Worm (Caenorhabditis elegans) whole organism, L2 larva: Measurements from ENCODE around the gene C06E4.8.

Experiments
- F13H6.1 ChIP-seq: sonication (generic microtip); optimal IDR thresholded peaks from 2 replicates; lab custom pipeline; 2016; ENCODE audit warnings: missing genetic modification characterization, missing compliant biosample characterization
- alr-1 ChIP-seq: fragments of 150-350 bp; optimal IDR thresholded peaks from 2 replicates; lab custom pipeline; 2014; ENCODE audit warnings: missing biosample characterization, missing genetic modification characterization
- aly-2 ChIP-seq: fragments of 150-350 bp; optimal IDR thresholded peaks from 2 replicates; lab custom pipeline; 2014; ENCODE audit warnings: missing biosample characterization, missing genetic modification characterization
- ama-1 ChIP-seq: fragments of 150-350 bp; optimal IDR thresholded peaks from 2 replicates; lab custom pipeline; 2018; ENCODE audit warnings: inconsistent platforms
- elt-1 ChIP-seq: fragments of 150-350 bp; optimal IDR thresholded peaks from 2 replicates; lab custom pipeline; 2014; ENCODE audit warnings: missing biosample characterization, missing genetic modification characterization
- lsy-2 ChIP-seq, 2 experiments: fragments of 150-350 bp in 1 of 2; sonication (generic microtip) in 1 of 2; optimal IDR thresholded peaks; 2 replicates each; lab custom pipeline; 2014 to 2017; ENCODE audit warnings: missing biosample characterization in 2 of 2, missing genetic modification characterization in 2 of 2
- mdl-1 ChIP-seq, 2 experiments: fragments of 150-350 bp in 1 of 2; sonication (generic microtip) in 1 of 2; optimal IDR thresholded peaks; 2 replicates each; lab custom pipeline; 2017; ENCODE audit warnings: missing biosample characterization in 2 of 2, missing genetic modification characterization in 2 of 2
- nhr-10 ChIP-seq: sonication (generic microtip); optimal IDR thresholded peaks from 2 replicates; lab custom pipeline; 2017; ENCODE audit warnings: missing biosample characterization, missing genetic modification characterization
- peb-1 ChIP-seq: fragments of 150-350 bp; optimal IDR thresholded peaks from 2 replicates; lab custom pipeline; 2014; ENCODE audit warnings: missing biosample characterization, missing genetic modification characterization
- skn-1 ChIP-seq: sonication (generic microtip); optimal IDR thresholded peaks from 2 replicates; lab custom pipeline; 2017; ENCODE audit warnings: missing biosample characterization, missing genetic modification characterization

DNA sequence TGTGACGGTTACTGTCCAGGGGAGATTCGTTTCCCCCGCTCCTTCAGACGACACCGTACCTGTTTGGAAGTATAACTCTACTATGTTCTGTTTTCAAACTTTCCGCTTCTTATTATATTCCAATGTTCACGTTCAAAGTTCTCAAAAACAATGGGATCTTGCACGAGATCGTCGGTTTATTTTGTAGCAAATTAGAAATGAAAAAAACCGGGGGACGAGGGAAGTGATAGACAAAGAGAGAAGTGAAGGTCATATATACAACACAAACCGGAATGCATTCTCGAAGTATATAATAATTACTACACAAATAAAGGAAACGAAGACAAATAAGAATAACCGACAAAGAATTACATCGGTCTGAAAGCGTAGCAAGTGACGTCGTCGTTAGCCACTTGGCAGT is 24.0 kb upstream of the C06E4.8 start:
- TF ChIP-seq mdl-1 (tag; optimal IDR thresholded peaks at IDR 0.05; lab: Kevin White, UChicago) (no peak), F13H6.1 (no peak), aly-2 (tag; lab: Kevin White, UChicago) (no peak), elt-1 (tag; lab: Kevin White, UChicago) (no peak), skn-1 (tag; lab: Kevin White, UChicago) (no peak), alr-1 (tag; lab: Kevin White, UChicago) (no peak), peb-1 (tag; lab: Kevin White, UChicago) (no peak), lsy-2 (tag; optimal IDR thresholded peaks at IDR 0.05; lab: Kevin White, UChicago) (no peak), nhr-10 (no peak), ama-1 (lab: Kevin White, UChicago) (no peak)
